Fruit fly (Drosophila melanogaster): Measurements from ENCODE around the gene Snoo.

Gene Snoo

DNA sequence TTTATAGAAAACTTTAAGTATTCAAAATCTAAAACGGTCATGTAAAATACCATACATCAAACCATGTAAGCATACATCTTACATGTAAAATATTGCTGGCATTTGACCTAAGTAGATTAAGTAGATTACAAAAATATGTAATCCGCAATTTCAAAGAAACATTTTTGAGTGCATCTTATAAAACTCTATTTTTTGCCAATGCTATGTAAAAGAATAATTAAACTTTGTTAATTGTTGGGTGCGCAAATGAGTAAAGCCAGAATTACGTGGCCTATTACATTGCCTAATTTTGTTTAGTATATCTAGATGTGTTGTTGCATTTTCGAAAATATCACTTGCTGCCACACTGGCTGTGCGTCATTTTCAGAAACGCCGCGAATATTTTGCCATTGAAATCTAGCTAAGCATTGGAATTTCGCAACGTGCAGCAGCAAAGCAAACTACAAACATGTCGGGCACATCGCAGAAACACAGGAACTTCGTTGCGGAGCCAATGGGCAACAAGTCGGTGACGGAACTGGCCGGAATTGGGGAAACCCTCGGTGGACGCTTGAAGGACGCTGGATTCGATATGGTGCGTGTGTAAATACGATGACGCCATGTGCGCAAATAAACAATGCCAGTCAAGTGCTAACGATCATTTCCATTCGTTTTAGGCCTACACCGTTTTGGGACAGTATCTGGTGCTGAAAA is 45.3 kb upstream of the Snoo start, which contains the start of gene baf (continued):
- TF ChIP-seq Xbp1 (GFP tag; optimal IDR thresholded peaks at IDR 0.05), result peak; percentile 89
- peak; percentile 25 for TF ChIP-seq sens (GFP tag)
- TF ChIP-seq grn (GFP tag; optimal IDR thresholded peaks at IDR 0.05), result no peak
- peak; percentile 30 for TF ChIP-seq CG12659 (GFP tag; optimal IDR thresholded peaks at IDR 0.05)
- TF ChIP-seq row (GFP tag; IDR thresholded peaks at IDR 0.05), result 0 out of 3 replicates have a peak, but pooled peaks have one; percentile 14
- TF ChIP-seq Doc2 (GFP tag; IDR thresholded peaks at IDR 0.05), result no peak
- TF ChIP-seq nerfin-2 (GFP tag; IDR thresholded peaks at IDR 0.05; ENCODE audit: partially characterized antibody), result peak; percentile 37; the same call in 1 of the 2 replicates
- TF ChIP-seq insv (GFP tag; optimal IDR thresholded peaks at IDR 0.05), result no peak
- TF ChIP-seq salm (tag; optimal IDR thresholded peaks at IDR 0.05), result no peak
- TF ChIP-seq Pdp1 (GFP tag; optimal IDR thresholded peaks at IDR 0.05), result peak in 1 of 2 experiments; percentile 78
- TF ChIP-seq CG6654 (GFP tag; optimal IDR thresholded peaks at IDR 0.05), result no peak
- 0 out of 2 replicates have a peak, but pooled peaks have one; percentile 11 for TF ChIP-seq Scr (GFP tag; IDR thresholded peaks at IDR 0.05; ENCODE audit: partially characterized antibody)
- TF ChIP-seq MBD-R2 (GFP tag; IDR thresholded peaks at IDR 0.05), result peak; percentile 41
- TF ChIP-seq BEAF-32 (GFP tag; optimal IDR thresholded peaks at IDR 0.05), result peak; percentile 29
- TF ChIP-seq CG14710 (tag; optimal IDR thresholded peaks at IDR 0.05), result peak; percentile 40
- TF ChIP-seq HmgZ (tag; optimal IDR thresholded peaks at IDR 0.05), result peak; percentile 10
- TF ChIP-seq gfzf (GFP tag; optimal IDR thresholded peaks at IDR 0.05), result peak; percentile 85
- peak; percentile 60; the same call in 1 of the 2 replicates for TF ChIP-seq amos (GFP tag; IDR thresholded peaks at IDR 0.05; ENCODE audit: partially characterized antibody)
- TF ChIP-seq CG30020 (tag; optimal IDR thresholded peaks at IDR 0.05), result peak; percentile 1
- TF ChIP-seq CG9797 (GFP tag; optimal IDR thresholded peaks at IDR 0.05), result peak; percentile 73
- peak; percentile 60 for TF ChIP-seq Lhr (GFP tag; optimal IDR thresholded peaks at IDR 0.05)
- TF ChIP-seq CG17361 (GFP tag; IDR thresholded peaks at IDR 0.05), result 0 out of 3 replicates have a peak, but pooled peaks have one; percentile 16
- TF ChIP-seq Opbp (GFP tag; IDR thresholded peaks at IDR 0.05; ENCODE audit: partially characterized antibody), result no peak
- TF ChIP-seq Rfx (GFP tag; IDR thresholded peaks at IDR 0.05), result no peak
- no peak for TF ChIP-seq bab2 (GFP tag; optimal IDR thresholded peaks at IDR 0.05)
- TF ChIP-seq CG17186 (GFP tag; optimal IDR thresholded peaks at IDR 0.05), result peak; percentile 34
- TF ChIP-seq CG31388 (GFP tag; optimal IDR thresholded peaks at IDR 0.05), result no peak
- TF ChIP-seq gce (GFP tag; IDR thresholded peaks at IDR 0.05), result no peak
- no peak for TF ChIP-seq CG31365 (tag; optimal IDR thresholded peaks at IDR 0.05)
- no peak for TF ChIP-seq CG15073 (GFP tag; optimal IDR thresholded peaks at IDR 0.05)
- TF ChIP-seq Dp (GFP tag; optimal IDR thresholded peaks at IDR 0.05), result peak; percentile 62
- TF ChIP-seq HHEX (GFP tag; optimal IDR thresholded peaks at IDR 0.05), result no peak
- peak; percentile 36 for TF ChIP-seq stwl (tag; optimal IDR thresholded peaks at IDR 0.05)
- peak; percentile 68 for TF ChIP-seq CTCF (GFP tag; optimal IDR thresholded peaks at IDR 0.05)
- peak; percentile 4 for TF ChIP-seq Camta (GFP tag; optimal IDR thresholded peaks at IDR 0.05)
- TF ChIP-seq CG9932 (GFP tag; IDR thresholded peaks at IDR 0.05), result no peak
- TF ChIP-seq E2f2 (GFP tag; IDR thresholded peaks at IDR 0.05), result peak; percentile 68
- TF ChIP-seq CG10543 (GFP tag; optimal IDR thresholded peaks at IDR 0.05), result no peak
- peak; percentile 34 for TF ChIP-seq CG13296 (GFP tag; optimal IDR thresholded peaks at IDR 0.05)
- TF ChIP-seq CG32532 (GFP tag; IDR thresholded peaks at IDR 0.05), result no peak
- TF ChIP-seq nmo (GFP tag; optimal IDR thresholded peaks at IDR 0.05), result peak; percentile 7
- peak; percentile 59 for TF ChIP-seq nom (GFP tag; optimal IDR thresholded peaks at IDR 0.05)
- peak; percentile 20 for TF ChIP-seq phol (tag; optimal IDR thresholded peaks at IDR 0.05)
- TF ChIP-seq zfh1 (GFP tag; IDR thresholded peaks at IDR 0.05), result 0 out of 3 replicates have a peak, but pooled peaks have one; percentile 22
- peak; percentile 47; the same call in 1 of the 3 replicates for TF ChIP-seq CG34422 (GFP tag; IDR thresholded peaks at IDR 0.05)
- TF ChIP-seq CG17328 (GFP tag; IDR thresholded peaks at IDR 0.05), result no peak
- peak; percentile 18 for TF ChIP-seq YL-1 (GFP tag; optimal IDR thresholded peaks at IDR 0.05)
- no peak for TF ChIP-seq Fer3 (tag; optimal IDR thresholded peaks at IDR 0.05)
- TF ChIP-seq sd (tag; optimal IDR thresholded peaks at IDR 0.05), result peak; percentile 81

Measured in whole organism, embryonic.